Worm (Caenorhabditis elegans): ENCODE measurements around the gene Y110A2AL.2.

The Y110A2AL.2 gene

DNA sequence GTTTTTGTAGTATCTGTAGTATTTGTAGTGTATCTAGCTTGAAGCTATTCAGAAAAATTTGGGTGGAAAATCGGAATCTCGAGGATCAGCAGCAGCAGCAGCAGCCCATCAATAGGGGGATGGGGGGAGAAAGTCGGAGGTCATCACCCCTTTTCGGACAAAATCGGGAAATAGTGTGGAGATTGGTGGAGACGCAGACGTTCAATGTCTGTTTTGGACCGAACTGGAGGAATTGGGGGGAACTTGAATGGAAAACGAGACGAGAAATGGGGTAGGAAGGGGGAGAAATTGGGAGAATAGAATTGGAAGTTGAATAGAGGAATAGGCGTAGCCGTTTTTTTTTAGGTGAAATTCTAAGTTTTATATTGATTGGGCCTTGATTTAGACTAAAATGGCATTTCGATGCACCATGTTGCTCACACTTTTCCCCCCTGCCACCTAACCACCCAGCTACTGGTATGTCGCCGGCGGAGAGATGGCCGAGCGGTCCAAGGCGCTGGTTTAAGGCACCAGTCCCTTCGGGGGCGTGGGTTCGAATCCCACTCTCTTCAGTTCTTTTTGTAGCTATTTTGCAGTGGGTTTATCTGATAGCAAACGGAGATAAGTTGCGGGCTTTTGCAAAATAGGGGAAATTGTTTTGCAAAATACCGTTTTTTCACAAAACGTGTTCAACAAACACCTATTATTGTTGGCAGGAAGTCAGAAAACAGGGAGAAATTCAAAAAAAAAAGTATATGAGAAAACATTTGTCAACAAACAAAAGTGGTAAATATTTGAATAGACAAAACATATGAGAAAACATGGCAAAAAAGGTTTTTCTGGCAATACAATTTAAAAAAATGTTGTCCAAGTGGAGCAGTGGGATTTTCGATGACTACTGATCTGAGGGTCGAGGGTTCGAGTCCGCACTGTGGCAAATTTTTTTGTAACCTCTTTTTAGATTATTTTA lies 7.7 kb upstream of the Y110A2AL.2 start:
- peak; percentile 6 for TF ChIP-seq Y22D7AL.16 (tag; optimal IDR thresholded peaks at IDR 0.05)
- TF ChIP-seq elt-2 (tag; optimal IDR thresholded peaks at IDR 0.05), result peak; percentile 10
- no peak for TF ChIP-seq ceh-24 (tag; optimal IDR thresholded peaks at IDR 0.05)
- no peak for TF ChIP-seq pag-3 (tag; optimal IDR thresholded peaks at IDR 0.05; ENCODE audit: borderline replicate concordance)
- TF ChIP-seq che-1 (tag; optimal IDR thresholded peaks at IDR 0.05), result peak; percentile 11

DNA sequence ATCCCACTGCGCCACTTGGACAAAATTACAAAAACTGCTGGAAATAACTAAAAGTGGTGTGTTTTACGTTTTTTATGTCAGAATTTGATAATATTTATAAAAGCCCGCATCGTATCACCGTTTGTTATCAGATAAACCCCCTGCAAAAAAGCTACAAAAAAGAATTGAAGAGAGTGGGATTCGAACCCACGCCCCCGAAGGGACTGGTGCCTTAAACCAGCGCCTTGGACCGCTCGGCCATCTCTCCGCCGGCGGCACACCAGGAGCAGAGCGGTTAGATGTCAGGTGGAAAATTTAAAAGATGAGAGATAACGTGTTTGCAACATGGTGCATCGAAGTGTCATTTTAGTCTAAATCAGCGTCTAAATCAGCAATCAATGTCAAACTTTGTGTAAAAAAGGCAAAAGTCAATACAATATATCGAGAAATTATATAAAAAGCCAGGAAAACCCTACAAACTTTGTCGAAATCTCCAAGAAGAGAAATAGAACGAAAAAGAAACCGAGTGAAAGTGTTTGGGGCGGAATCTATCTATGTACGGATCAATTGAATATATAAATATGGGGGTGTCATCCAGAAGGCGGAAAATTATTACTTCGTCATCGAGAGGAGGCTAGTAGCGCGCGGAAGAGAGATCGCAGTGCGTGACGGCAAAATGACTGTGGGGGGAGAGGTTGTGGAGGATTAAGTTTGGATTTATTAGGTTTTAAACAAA lies 6.3 kb upstream of the Y110A2AL.2 start:
- TF ChIP-seq sdc-2 (tag; optimal IDR thresholded peaks at IDR 0.05), result no peak
- TF ChIP-seq unc-86 (tag; optimal IDR thresholded peaks at IDR 0.05), result no peak
- TF ChIP-seq syd-9 (tag; optimal IDR thresholded peaks at IDR 0.05), result no peak
- TF ChIP-seq ceh-24 (tag; optimal IDR thresholded peaks at IDR 0.05), result no peak
- TF ChIP-seq madf-2 (tag; optimal IDR thresholded peaks at IDR 0.05), result no peak
- TF ChIP-seq ref-2 (tag; optimal IDR thresholded peaks at IDR 0.05), result no peak
- TF ChIP-seq tbx-2 (tag; optimal IDR thresholded peaks at IDR 0.05), result no peak
- no peak for TF ChIP-seq ceh-18 (tag; optimal IDR thresholded peaks at IDR 0.05)
- TF ChIP-seq hlh-13 (GFP tag; optimal IDR thresholded peaks at IDR 0.05), result no peak
- TF ChIP-seq ceh-48 (tag; optimal IDR thresholded peaks at IDR 0.05), result no peak
- no peak for TF ChIP-seq nhr-232 (tag; optimal IDR thresholded peaks at IDR 0.05)
- no peak for TF ChIP-seq ceh-6 (GFP tag; optimal IDR thresholded peaks at IDR 0.05)
- TF ChIP-seq pha-2 (tag; optimal IDR thresholded peaks at IDR 0.05), result no peak
- no peak for TF ChIP-seq elt-4 (tag; optimal IDR thresholded peaks at IDR 0.05)
- TF ChIP-seq dmd-4 (tag; optimal IDR thresholded peaks at IDR 0.05; ENCODE audit: borderline replicate concordance), result no peak
- TF ChIP-seq ceh-9 (tag; optimal IDR thresholded peaks at IDR 0.05), result no peak

DNA sequence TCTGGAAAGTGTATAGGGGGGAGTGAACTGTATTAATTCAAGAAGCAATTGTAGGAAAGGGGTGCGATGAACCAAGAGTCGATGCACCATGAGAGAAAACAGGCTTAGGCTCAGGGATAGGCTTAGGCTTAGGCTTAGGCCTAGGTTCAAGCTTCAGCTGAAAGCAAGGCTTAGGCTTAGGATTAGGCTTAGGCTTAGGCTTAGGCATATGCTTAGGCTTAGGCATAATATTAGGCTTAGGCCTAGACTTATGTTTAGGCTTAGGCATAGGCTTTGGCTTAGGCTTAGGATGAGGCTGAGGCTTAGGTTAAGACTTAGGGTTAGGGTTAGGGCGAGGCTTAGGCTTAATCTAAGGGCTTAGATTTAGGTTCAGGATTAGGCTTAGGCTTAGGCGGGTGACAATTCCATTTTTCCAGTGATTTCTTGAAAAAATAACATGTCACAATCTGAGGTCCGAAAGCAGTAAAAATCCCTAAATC lies 5.2 kb upstream of the Y110A2AL.2 start:
- TF ChIP-seq dve-1 (tag; optimal IDR thresholded peaks at IDR 0.05), result peak; percentile 65
- TF ChIP-seq ceh-19 (GFP tag; optimal IDR thresholded peaks at IDR 0.05), result no peak
- no peak for TF ChIP-seq odd-2 (tag; optimal IDR thresholded peaks at IDR 0.05)
- no peak for TF ChIP-seq lin-11 (tag; optimal IDR thresholded peaks at IDR 0.05)

DNA sequence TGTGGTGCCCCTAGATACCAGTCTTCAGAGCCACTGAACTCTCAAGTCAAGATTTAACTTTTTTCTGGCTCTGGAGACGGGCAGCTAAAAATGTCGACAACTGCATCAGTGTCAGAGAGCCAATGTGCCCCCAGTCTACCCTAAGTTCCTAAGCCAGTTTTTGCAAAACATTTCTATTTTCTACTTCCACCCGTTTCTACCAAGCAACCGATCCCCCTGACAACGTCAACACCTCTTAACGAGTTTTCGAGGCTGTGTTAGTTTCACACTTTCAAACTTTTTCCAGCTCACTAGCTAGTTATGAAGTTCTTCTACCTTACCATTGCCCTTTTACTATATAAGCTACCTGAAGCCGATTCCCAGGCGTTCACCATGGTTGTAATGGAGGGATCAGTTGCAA lies 3.6 kb upstream of the Y110A2AL.2 start, which contains the start of gene Y110A2AL.5:
Gene Y110A2AL.5 (plus strand): TSS at position 301 of the 400 bp plus-strand sequence.
- TF ChIP-seq ceh-6 (GFP tag; optimal IDR thresholded peaks at IDR 0.05) (no peak), ceh-22 (tag; optimal IDR thresholded peaks at IDR 0.05) (no peak), ceh-48 (tag; optimal IDR thresholded peaks at IDR 0.05) (no peak), ref-2 (tag; optimal IDR thresholded peaks at IDR 0.05) (no peak), elt-2 (tag; optimal IDR thresholded peaks at IDR 0.05) (no peak), pat-9 (tag; optimal IDR thresholded peaks at IDR 0.05) (no peak), ceh-18 (tag; optimal IDR thresholded peaks at IDR 0.05) (no peak), syd-9 (tag; optimal IDR thresholded peaks at IDR 0.05) (no peak), ttx-3 (tag; optimal IDR thresholded peaks at IDR 0.05) (no peak), nfya-1 (tag; optimal IDR thresholded peaks at IDR 0.05) (no peak), pqm-1 (tag; optimal IDR thresholded peaks at IDR 0.05) (no peak), che-1 (tag; optimal IDR thresholded peaks at IDR 0.05) (no peak), unc-3 (GFP tag; conservative IDR thresholded peaks at IDR 0.05) (no peak), unc-3 (tag; optimal IDR thresholded peaks at IDR 0.05) (no peak), fkh-10 (GFP tag; optimal IDR thresholded peaks at IDR 0.05) (no peak), rnt-1 (tag; optimal IDR thresholded peaks at IDR 0.05) (no peak), fkh-6 (tag; optimal IDR thresholded peaks at IDR 0.05) (no peak), ceh-34 (tag; optimal IDR thresholded peaks at IDR 0.05) (no peak), eyg-1 (tag; optimal IDR thresholded peaks at IDR 0.05) (no peak), tbx-2 (tag; optimal IDR thresholded peaks at IDR 0.05) (no peak)

Measured in whole organism, late embryonic.